Worm (Caenorhabditis elegans) whole organism, L2 larva: ENCODE results near the gene F56C3.4.

ENCODE experiments used
- alr-1 ChIP-seq: fragments of 150-350 bp; optimal IDR thresholded peaks from 2 replicates; lab custom pipeline; 2014; ENCODE audit warnings: missing biosample characterization, missing genetic modification characterization
- ceh-82 ChIP-seq: fragments of 150-350 bp; optimal IDR thresholded peaks from 2 replicates; lab custom pipeline; 2014; ENCODE audit warnings: missing biosample characterization, missing genetic modification characterization
- lin-13 ChIP-seq: fragments of 150-350 bp; optimal IDR thresholded peaks from 2 replicates; lab custom pipeline; 2014; ENCODE audit warnings: missing biosample characterization, missing genetic modification reagents, missing genetic modification characterization
- mab-5 ChIP-seq: fragments of 150-350 bp; optimal IDR thresholded peaks from 2 replicates; lab custom pipeline; 2014; ENCODE audit warnings: missing biosample characterization, missing genetic modification characterization
- mdl-1 ChIP-seq, 2 experiments: fragments of 150-350 bp in 1 of 2; sonication (generic microtip) in 1 of 2; optimal IDR thresholded peaks; 2 replicates each; lab custom pipeline; 2017; ENCODE audit warnings: missing biosample characterization in 2 of 2, missing genetic modification characterization in 2 of 2
- nhr-77 ChIP-seq: fragments of 150-350 bp; optimal IDR thresholded peaks from 2 replicates; lab custom pipeline; 2014; ENCODE audit warnings: missing biosample characterization, missing genetic modification characterization
- skn-1 ChIP-seq: sonication (generic microtip); optimal IDR thresholded peaks from 2 replicates; lab custom pipeline; 2017; ENCODE audit warnings: missing biosample characterization, missing genetic modification characterization
- snpc-4 ChIP-seq: fragments of 150-350 bp; optimal IDR thresholded peaks from 2 replicates; lab custom pipeline; 2014; ENCODE audit warnings: missing biosample characterization, missing genetic modification characterization
- unc-39 ChIP-seq: fragments of 150-350 bp; optimal IDR thresholded peaks from 2 replicates; lab custom pipeline; 2014; ENCODE audit warnings: missing biosample characterization, missing genetic modification characterization
- unc-62 ChIP-seq: fragments of 150-350 bp; optimal IDR thresholded peaks from 2 replicates; lab custom pipeline; 2014; ENCODE audit warnings: missing biosample characterization, missing genetic modification reagents, missing genetic modification characterization
- zag-1 ChIP-seq: fragments of 150-350 bp; optimal IDR thresholded peaks from 2 replicates; lab custom pipeline; 2014; ENCODE audit warnings: missing biosample characterization, missing genetic modification characterization
- ztf-1 ChIP-seq: fragments of 200-800 bp; sonication (Bioruptor generic); conservative IDR thresholded peaks from 2 replicates; pipeline ENCODE4 v1.3.6; 2022; ENCODE audit warnings: missing genetic modification characterization, missing compliant biosample characterization
- ztf-11 ChIP-seq: sonication (generic microtip); optimal IDR thresholded peaks from 2 replicates; lab custom pipeline; 2017; ENCODE audit warnings: missing biosample characterization, missing genetic modification characterization

DNA sequence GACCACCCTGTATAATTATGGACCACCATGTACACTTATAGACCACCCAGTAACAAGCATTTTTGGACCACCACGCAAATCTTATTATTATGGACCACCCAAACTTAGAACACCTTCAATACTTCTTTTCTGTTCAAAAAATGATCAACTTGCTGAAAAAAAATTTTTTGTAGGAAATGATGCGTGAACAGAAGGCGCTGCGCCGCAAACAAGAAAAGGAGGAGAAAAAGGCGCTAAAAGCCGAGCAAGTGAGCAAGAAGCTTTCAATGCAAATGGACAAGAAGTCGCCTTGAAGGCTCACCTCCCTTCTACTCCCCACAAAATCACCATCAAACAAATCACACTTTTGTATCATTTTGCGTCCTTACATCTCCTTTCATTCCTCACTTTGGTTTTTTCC is 33.3 kb downstream of the F56C3.4 start:
- TF ChIP-seq mab-5 (no peak), nhr-77 (tag; lab: Kevin White, UChicago) (no peak), ztf-11 (no peak), lin-13 (GFP tag; lab: Kevin White, UChicago) (no peak), ceh-82 (tag; lab: Kevin White, UChicago) (no peak), unc-62 (GFP tag; lab: Kevin White, UChicago) (no peak), snpc-4 (no peak), zag-1 (tag; lab: Kevin White, UChicago) (no peak), skn-1 (no peak), unc-39 (tag; lab: Kevin White, UChicago) (no peak), ztf-1 (GFP tag; lab: Robert Waterston, UW) (no peak), alr-1 (tag; lab: Kevin White, UChicago) (no peak), mdl-1 (tag; optimal IDR thresholded peaks at IDR 0.05; lab: Kevin White, UChicago) (no peak)
